Fruit fly (Drosophila melanogaster) whole organism, embryonic: ENCODE results near the gene MsrA.

Source experiments
- Abd-B ChIP-seq: fragments of 200-800 bp; sonication (Bioruptor generic); optimal IDR thresholded peaks from 2 replicates; lab custom pipeline; 2018; ENCODE audit warnings: missing biosample characterization, mild to moderate bottlenecking, missing genetic modification characterization, moderate library complexity
- Adf1 ChIP-seq: fragments of 200-800 bp; sonication (Bioruptor generic); IDR thresholded peaks from 2 replicates; pipeline ENCODE4 v1.3.6; 2022; ENCODE audit warnings: missing biosample characterization, missing genetic modification characterization
- Atf-2 ChIP-seq: fragments of 200-800 bp; sonication (Bioruptor generic); optimal IDR thresholded peaks from 2 replicates; lab custom pipeline; 2016; ENCODE audit warnings: missing biosample characterization, missing genetic modification characterization
- Atf3 ChIP-seq: fragments of 200-800 bp; sonication (Bioruptor generic); optimal IDR thresholded peaks from 3 replicates; lab custom pipeline; 2016; ENCODE audit warnings: missing biosample characterization, missing genetic modification characterization
- CG12104 ChIP-seq: fragments of 200-800 bp; sonication (Bioruptor generic); optimal IDR thresholded peaks from 3 replicates; lab custom pipeline; 2016; ENCODE audit warnings: missing biosample characterization, missing genetic modification characterization
- CG13424 ChIP-seq: fragments of 200-800 bp; sonication (Bioruptor generic); optimal IDR thresholded peaks from 2 replicates; lab custom pipeline; 2019; ENCODE audit warnings: missing biosample characterization, mild to moderate bottlenecking, missing genetic modification characterization, moderate library complexity
- CG13894 ChIP-seq: fragments of 200-800 bp; sonication (Bioruptor generic); optimal IDR thresholded peaks from 3 replicates; lab custom pipeline; 2018; ENCODE audit warnings: missing biosample characterization, mild to moderate bottlenecking, missing genetic modification characterization, moderate library complexity
- CG16779 ChIP-seq: fragments of 200-800 bp; sonication (Bioruptor generic); IDR thresholded peaks from 2 replicates; pipeline ENCODE4 v1.3.6; 2022; ENCODE audit warnings: missing biosample characterization, missing genetic modification characterization
- CG17361 ChIP-seq: fragments of 200-800 bp; sonication (Bioruptor generic); IDR thresholded peaks from 3 replicates; pipeline ENCODE4 v1.3.6; 2022; ENCODE audit warnings: missing biosample characterization, missing genetic modification characterization
- CG34422 ChIP-seq: fragments of 200-800 bp; sonication (Bioruptor generic); IDR thresholded peaks from 3 replicates; pipeline ENCODE4 v1.3.6; 2022; ENCODE audit warnings: missing biosample characterization, missing genetic modification characterization
- CG5180 ChIP-seq: fragments of 200-800 bp; sonication (Bioruptor generic); optimal IDR thresholded peaks from 3 replicates; lab custom pipeline; 2017; ENCODE audit warnings: missing biosample characterization, missing genetic modification characterization, mild to moderate bottlenecking, moderate library complexity, missing genetic modification reagents
- CG6683 ChIP-seq: fragments of 200-800 bp; sonication (Bioruptor generic); optimal IDR thresholded peaks from 2 replicates; lab custom pipeline; 2017; ENCODE audit warnings: missing biosample characterization, mild to moderate bottlenecking, missing genetic modification characterization, missing genetic modification reagents
- CG7839 ChIP-seq: fragments of 200-800 bp; sonication (Bioruptor generic); optimal IDR thresholded peaks from 3 replicates; lab custom pipeline; 2018; ENCODE audit warnings: missing biosample characterization, mild to moderate bottlenecking, missing genetic modification characterization, moderate library complexity
- CG7987 ChIP-seq: fragments of 200-800 bp; sonication (Bioruptor generic); optimal IDR thresholded peaks from 2 replicates; lab custom pipeline; 2018; ENCODE audit warnings: missing biosample characterization, mild to moderate bottlenecking, missing genetic modification characterization, moderate library complexity
- CG8281 ChIP-seq: fragments of 200-800 bp; sonication (Bioruptor generic); optimal IDR thresholded peaks from 2 replicates; lab custom pipeline; 2018; ENCODE audit warnings: missing biosample characterization, mild to moderate bottlenecking, missing genetic modification characterization, moderate library complexity
- CG8290 ChIP-seq, 3 experiments: fragments of 200-800 bp; sonication (Bioruptor generic); optimal IDR thresholded peaks; 2 replicates each; lab custom pipeline; 2016 to 2019; ENCODE audit warnings: missing biosample characterization in 3 of 3, missing genetic modification characterization in 3 of 3, mild to moderate bottlenecking in 2 of 3, moderate library complexity in 1 of 3
- CG8924 ChIP-seq: fragments of 200-800 bp; optimal IDR thresholded peaks from 3 replicates; lab custom pipeline; 2019; ENCODE audit warnings: missing biosample characterization, mild to moderate bottlenecking, missing genetic modification characterization, moderate library complexity
- CG9817 ChIP-seq: fragments of 200-800 bp; sonication (Bioruptor generic); optimal IDR thresholded peaks from 2 replicates; lab custom pipeline; 2018; ENCODE audit warnings: missing biosample characterization, mild to moderate bottlenecking, missing genetic modification characterization, moderate library complexity
- Deaf1 ChIP-seq: fragments of 200-800 bp; optimal IDR thresholded peaks from 3 replicates; lab custom pipeline; 2019; ENCODE audit warnings: missing biosample characterization, mild to moderate bottlenecking, missing genetic modification characterization, moderate library complexity
- Dip3 ChIP-seq: fragments of 200-800 bp; sonication (Bioruptor generic); optimal IDR thresholded peaks from 3 replicates; lab custom pipeline; 2016; ENCODE audit warnings: missing biosample characterization, missing genetic modification characterization
- HLHmδ ChIP-seq: fragments of 200-800 bp; sonication (Bioruptor generic); optimal IDR thresholded peaks from 2 replicates; lab custom pipeline; 2018; ENCODE audit warnings: missing biosample characterization, mild to moderate bottlenecking, missing genetic modification characterization, moderate library complexity
- Hr51 ChIP-seq, 2 experiments: fragments of 200-800 bp; sonication (Bioruptor generic); optimal IDR thresholded peaks; 2 replicates in 1 of 2; 3 replicates in 1 of 2; lab custom pipeline; 2016 to 2018; ENCODE audit warnings: missing biosample characterization in 2 of 2, missing genetic modification characterization in 2 of 2, mild to moderate bottlenecking in 1 of 2, moderate library complexity in 1 of 2
- Hsf ChIP-seq: fragments of 200-800 bp; sonication (Bioruptor generic); optimal IDR thresholded peaks from 3 replicates; lab custom pipeline; 2016; ENCODE audit warnings: missing biosample characterization, missing genetic modification characterization
- Jarid2 ChIP-seq: fragments of 200-800 bp; sonication (Bioruptor generic); optimal IDR thresholded peaks from 3 replicates; lab custom pipeline; 2017; ENCODE audit warnings: mild to moderate bottlenecking, missing biosample characterization, missing genetic modification reagents, missing genetic modification characterization
- NC2β ChIP-seq: fragments of 200-800 bp; sonication (Bioruptor generic); optimal IDR thresholded peaks from 2 replicates; lab custom pipeline; 2016; ENCODE audit warnings: missing biosample characterization, missing genetic modification characterization
- NK7.1 ChIP-seq: fragments of 200-800 bp; sonication (Bioruptor generic); optimal IDR thresholded peaks from 3 replicates; lab custom pipeline; 2016; ENCODE audit warnings: missing biosample characterization, missing genetic modification characterization
- PHDP ChIP-seq: fragments of 200-800 bp; sonication (Bioruptor generic); optimal IDR thresholded peaks from 3 replicates; lab custom pipeline; 2018; ENCODE audit warnings: missing biosample characterization, mild to moderate bottlenecking, missing genetic modification characterization, moderate library complexity
- Pdp1 ChIP-seq, 2 experiments: fragments of 200-800 bp; sonication (Bioruptor generic); optimal IDR thresholded peaks; 3 replicates each; lab custom pipeline; 2016; ENCODE audit warnings: missing biosample characterization in 2 of 2, missing genetic modification characterization in 2 of 2, mild to moderate bottlenecking in 1 of 2, moderate library complexity in 1 of 2
- ap ChIP-seq: fragments of 200-800 bp; sonication (Bioruptor generic); IDR thresholded peaks from 2 replicates; pipeline ENCODE4 v1.3.6; 2022; ENCODE audit warnings: missing biosample characterization, missing genetic modification characterization
- ato ChIP-seq: fragments of 200-800 bp; sonication (Bioruptor generic); IDR thresholded peaks from 2 replicates; pipeline ENCODE4 v1.3.6; 2022; ENCODE audit warnings: missing biosample characterization, missing genetic modification characterization; ENCODE audit not compliant: partially characterized antibody
- bcd ChIP-seq: fragments of 200-800 bp; sonication (Bioruptor generic); optimal IDR thresholded peaks from 2 replicates; lab custom pipeline; 2017; ENCODE audit warnings: missing biosample characterization, mild to moderate bottlenecking, missing genetic modification characterization
- dmrt11E ChIP-seq: fragments of 200-800 bp; sonication (Bioruptor generic); optimal IDR thresholded peaks from 3 replicates; lab custom pipeline; 2018; ENCODE audit warnings: missing biosample characterization, mild to moderate bottlenecking, missing genetic modification characterization, moderate library complexity
- fd3F ChIP-seq: fragments of 200-800 bp; sonication (Bioruptor generic); optimal IDR thresholded peaks from 2 replicates; lab custom pipeline; 2018; ENCODE audit warnings: missing biosample characterization, mild to moderate bottlenecking, missing genetic modification characterization, moderate library complexity
- gro ChIP-seq: fragments of 200-800 bp; sonication (Bioruptor generic); optimal IDR thresholded peaks from 2 replicates; lab custom pipeline; 2016; ENCODE audit warnings: missing biosample characterization, missing genetic modification characterization
- h ChIP-seq: fragments of >200 bp; optimal IDR thresholded peaks from 2 replicates; lab custom pipeline; 2017
- jumu ChIP-seq: fragments of 200-800 bp; sonication (Bioruptor generic); optimal IDR thresholded peaks from 3 replicates; lab custom pipeline; 2016; ENCODE audit warnings: missing biosample characterization, missing genetic modification characterization
- ken ChIP-seq: fragments of 200-800 bp; sonication (Bioruptor generic); IDR thresholded peaks from 3 replicates; pipeline ENCODE4 v1.3.6; 2022; ENCODE audit warnings: missing biosample characterization, missing genetic modification characterization
- lilli ChIP-seq: fragments of 200-800 bp; sonication (Bioruptor generic); optimal IDR thresholded peaks from 3 replicates; lab custom pipeline; 2016; ENCODE audit warnings: missing biosample characterization, missing genetic modification characterization
- maf-S ChIP-seq: fragments of 200-800 bp; sonication (Bioruptor generic); optimal IDR thresholded peaks from 2 replicates; lab custom pipeline; 2016; ENCODE audit warnings: missing biosample characterization, missing genetic modification characterization
- mam ChIP-seq: fragments of 200-800 bp; sonication (Bioruptor generic); optimal IDR thresholded peaks from 3 replicates; lab custom pipeline; 2016; ENCODE audit warnings: missing biosample characterization, missing genetic modification characterization
- psq ChIP-seq: fragments of 200-800 bp; sonication (Bioruptor generic); optimal IDR thresholded peaks from 2 replicates; lab custom pipeline; 2017; ENCODE audit warnings: missing biosample characterization, missing genetic modification characterization
- ro ChIP-seq: fragments of 200-800 bp; sonication (Bioruptor generic); IDR thresholded peaks from 2 replicates; pipeline ENCODE4 v1.3.6; 2022; ENCODE audit warnings: missing biosample characterization, missing genetic modification characterization
- sima ChIP-seq: fragments of 200-800 bp; sonication (Bioruptor generic); optimal IDR thresholded peaks from 2 replicates; lab custom pipeline; 2016; ENCODE audit warnings: missing biosample characterization, missing genetic modification characterization
- sqz ChIP-seq: fragments of 200-800 bp; sonication (Bioruptor generic); optimal IDR thresholded peaks from 3 replicates; lab custom pipeline; 2018; ENCODE audit warnings: missing biosample characterization, mild to moderate bottlenecking, missing genetic modification characterization
- tap ChIP-seq: fragments of 200-800 bp; optimal IDR thresholded peaks from 3 replicates; lab custom pipeline; 2019; ENCODE audit warnings: missing biosample characterization, mild to moderate bottlenecking, missing genetic modification characterization, moderate library complexity
- trem ChIP-seq: fragments of 200-800 bp; optimal IDR thresholded peaks from 3 replicates; lab custom pipeline; 2019; ENCODE audit warnings: missing biosample characterization, mild to moderate bottlenecking, missing genetic modification characterization, moderate library complexity
- vnd ChIP-seq: fragments of 200-800 bp; sonication (Bioruptor generic); IDR thresholded peaks from 3 replicates; pipeline ENCODE4 v1.3.6; 2022; ENCODE audit warnings: missing biosample characterization, missing genetic modification characterization; ENCODE audit not compliant: partially characterized antibody
- yki ChIP-seq: fragments of >200 bp; optimal IDR thresholded peaks from 3 replicates; lab custom pipeline; 2018

The MsrA gene

DNA sequence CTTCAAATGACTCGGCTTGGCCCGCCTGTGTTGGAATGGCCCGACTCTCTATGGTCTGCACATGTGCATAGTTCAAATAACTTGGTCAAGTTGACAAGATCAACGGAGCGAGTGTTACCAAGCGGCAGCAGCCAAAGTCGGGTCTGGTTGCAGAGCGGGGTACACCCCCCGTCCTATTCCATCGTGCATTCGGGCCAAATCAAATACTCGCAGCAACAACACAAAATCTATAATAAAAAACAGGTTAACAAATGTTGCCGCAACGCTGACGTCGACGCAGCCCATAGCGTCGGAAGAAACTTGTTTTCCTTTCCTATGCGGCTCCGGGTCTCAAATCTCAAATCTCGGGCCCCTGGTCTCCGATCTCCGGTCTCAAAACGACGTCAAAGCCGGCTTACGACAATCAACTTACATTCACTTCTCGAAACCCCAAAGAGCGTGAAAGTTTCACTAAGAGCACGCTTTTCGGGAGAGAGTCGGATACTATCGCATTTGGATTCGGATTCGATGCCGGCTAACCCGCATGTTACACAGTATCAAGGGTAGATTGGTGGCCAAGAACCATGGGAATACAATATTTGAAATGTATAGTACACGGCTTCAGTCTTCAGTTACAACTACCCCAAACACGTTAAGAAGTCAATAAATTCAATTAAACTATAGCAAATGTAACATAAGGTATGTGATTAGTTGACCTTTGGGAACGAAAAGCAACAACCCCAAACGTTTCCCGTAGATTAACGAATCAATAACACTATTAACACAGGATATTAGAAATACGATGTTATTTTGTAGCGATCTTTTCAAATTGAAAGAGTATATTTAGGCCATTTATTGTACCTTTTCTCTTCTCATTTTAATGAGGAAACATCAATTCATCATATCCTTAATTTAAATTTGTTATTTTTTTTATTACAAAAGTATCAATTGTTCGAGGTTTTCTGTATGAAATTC, 23.7 kb downstream of the MsrA start (continued):
- TF ChIP-seq CG7839 (tag; lab: Kevin White, UChicago) (peak; percentile 77), CG13424 (tag; lab: Kevin White, UChicago) (peak; percentile 68), jumu (GFP tag; lab: Kevin White, UChicago) (peak; percentile 49), CG16779 (GFP tag; lab: Robert Waterston, UW) (no peak), fd3F (GFP tag; lab: Kevin White, UChicago) (peak; percentile 33), NC2β (GFP tag; lab: Kevin White, UChicago) (peak; percentile 31), CG8290 (GFP tag; optimal IDR thresholded peaks at IDR 0.05; lab: Kevin White, UChicago) (peak; percentile 41), CG8290 (tag; optimal IDR thresholded peaks at IDR 0.05; lab: Kevin White, UChicago) (peak in 1 of 2 experiments; percentile 46), NK7.1 (no peak), trem (no peak), ap (GFP tag; lab: Robert Waterston, UW) (0 out of 2 replicates have a peak, but pooled peaks have one; percentile 7), Dip3 (GFP tag; lab: Kevin White, UChicago) (peak; percentile 56), mam (GFP tag; lab: Kevin White, UChicago) (peak; percentile 62), Atf-2 (GFP tag; lab: Kevin White, UChicago) (peak; percentile 58), sima (GFP tag; lab: Kevin White, UChicago) (no peak), CG34422 (GFP tag; lab: Robert Waterston, UW) (peak; percentile 67), gro (GFP tag; lab: Kevin White, UChicago) (peak; percentile 48), Atf3 (GFP tag; lab: Kevin White, UChicago) (peak; percentile 29), ato (no peak), psq (GFP tag; lab: Kevin White, UChicago) (peak; percentile 20), Pdp1 (GFP tag; optimal IDR thresholded peaks at IDR 0.05; lab: Kevin White, UChicago) (peak; percentile 5 to 71), Jarid2 (GFP tag; lab: Kevin White, UChicago) (no peak), PHDP (peak; percentile 35), HLHmδ (GFP tag; lab: Kevin White, UChicago) (peak; percentile 13), bcd (peak; percentile 72), Hr51 (GFP tag; optimal IDR thresholded peaks at IDR 0.05; lab: Kevin White, UChicago) (peak in 1 of 2 experiments; percentile 77), Hsf (GFP tag; lab: Kevin White, UChicago) (peak; percentile 57), Adf1 (GFP tag; lab: Robert Waterston, UW) (peak; percentile 73), ken (0 out of 3 replicates have a peak, but pooled peaks have one; percentile 38), yki (lab: Kevin White, UChicago) (peak; percentile 14), lilli (GFP tag; lab: Kevin White, UChicago) (peak; percentile 74), CG17361 (GFP tag; lab: Robert Waterston, UW) (peak; percentile 90), Deaf1 (tag; lab: Kevin White, UChicago) (peak; percentile 32), Abd-B (peak; percentile 68), CG13894 (tag; lab: Kevin White, UChicago) (peak; percentile 3), vnd (no peak), CG8924 (tag; lab: Kevin White, UChicago) (peak; percentile 66), CG8281 (tag; lab: Kevin White, UChicago) (no peak), CG12104 (GFP tag; lab: Kevin White, UChicago) (peak; percentile 30), maf-S (GFP tag; lab: Kevin White, UChicago) (peak; percentile 28), ro (GFP tag; lab: Robert Waterston, UW) (no peak), CG6683 (GFP tag; lab: Kevin White, UChicago) (peak; percentile 27), dmrt11E (tag; lab: Kevin White, UChicago) (peak; percentile 75), CG7987 (GFP tag; lab: Kevin White, UChicago) (no peak), sqz (peak; percentile 69), h (lab: Kevin White, UChicago) (no peak), CG9817 (tag; lab: Kevin White, UChicago) (peak; percentile 57), CG5180 (GFP tag; lab: Kevin White, UChicago) (peak; percentile 6), tap (tag; lab: Kevin White, UChicago) (no peak)
